Worm (Caenorhabditis elegans) whole organism, L2 larva: Measurements from ENCODE around the gene srg-60.

Source experiments
- F13H6.1 ChIP-seq: sonication (generic microtip); optimal IDR thresholded peaks from 2 replicates; lab custom pipeline; 2016; ENCODE audit warnings: missing genetic modification characterization, missing compliant biosample characterization
- ama-1 ChIP-seq: fragments of 150-350 bp; optimal IDR thresholded peaks from 2 replicates; lab custom pipeline; 2018; ENCODE audit warnings: inconsistent platforms
- elt-3 ChIP-seq: sonication (generic microtip); optimal IDR thresholded peaks from 2 replicates; lab custom pipeline; 2017; ENCODE audit warnings: missing biosample characterization, missing genetic modification characterization
- mab-5 ChIP-seq: fragments of 150-350 bp; optimal IDR thresholded peaks from 2 replicates; lab custom pipeline; 2014; ENCODE audit warnings: missing biosample characterization, missing genetic modification characterization
- nhr-25 ChIP-seq: fragments of 150-350 bp; sonication (generic microtip); optimal IDR thresholded peaks from 3 replicates; lab custom pipeline; 2014; ENCODE audit warnings: missing biosample characterization, missing genetic modification characterization
- skn-1 ChIP-seq: sonication (generic microtip); optimal IDR thresholded peaks from 2 replicates; lab custom pipeline; 2017; ENCODE audit warnings: missing biosample characterization, missing genetic modification characterization

DNA sequence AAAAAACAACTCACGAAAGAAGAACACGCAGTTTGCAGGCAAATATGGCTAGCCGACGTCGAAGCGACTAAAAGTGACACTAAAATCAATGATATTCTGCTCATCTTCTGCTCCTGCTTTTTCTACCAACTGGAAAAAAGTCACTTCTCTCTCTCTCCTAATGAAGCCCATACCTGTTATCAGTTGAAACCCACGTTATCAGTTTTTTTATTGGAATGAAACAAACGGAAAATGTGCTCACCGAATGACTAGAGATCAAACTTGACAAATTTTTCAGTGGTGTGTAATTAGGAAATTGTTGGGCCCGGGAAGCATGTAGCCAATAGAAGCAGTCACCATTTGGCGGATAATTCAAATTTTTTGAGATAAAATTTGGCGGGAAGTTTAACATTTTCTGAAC lies 11.0 kb downstream of the srg-60 start, which contains the start of gene C24B9.3:
- TF ChIP-seq skn-1 (tag; lab: Kevin White, UChicago) (no peak), F13H6.1 (tag; lab: Kevin White, UChicago) (no peak), ama-1 (no peak), nhr-25 (tag; lab: Kevin White, UChicago) (no peak), mab-5 (tag; lab: Kevin White, UChicago) (no peak), elt-3 (tag; lab: Kevin White, UChicago) (no peak)
